Fruit fly (Drosophila melanogaster): ENCODE data around the gene CG17261.
A peak's percentile ranks its signal among the peaks of the same experiment; 100 is the strongest.

CG17261 gene

DNA sequence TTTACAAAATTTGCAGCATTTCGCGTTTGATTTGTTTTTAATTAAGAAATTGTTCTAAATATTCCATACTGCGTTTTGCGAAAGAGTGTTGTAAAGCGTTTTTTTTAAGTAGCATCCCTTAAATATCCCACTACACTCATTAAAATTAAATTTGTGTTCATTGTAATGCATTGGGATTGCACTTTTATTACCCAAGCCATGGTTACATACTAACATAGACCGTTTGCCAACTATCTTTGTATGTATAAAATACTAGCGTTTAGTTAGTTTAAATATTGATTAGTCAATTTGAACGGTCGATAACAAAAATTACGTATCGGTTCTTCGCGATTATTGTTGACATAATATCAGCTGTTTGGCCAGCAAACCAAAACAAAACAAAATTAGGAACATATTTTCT is 2.6 kb upstream of the CG17261 start, which contains the start of the genes cnir and CG17221 (continued):
- TF ChIP-seq cad (GFP tag; optimal IDR thresholded peaks at IDR 0.05) (no peak), NC2β (GFP tag; optimal IDR thresholded peaks at IDR 0.05) (peak; percentile 74), lov (optimal IDR thresholded peaks at IDR 0.05) (no peak), lov (GFP tag; IDR thresholded peaks at IDR 0.05) (no peak), Deaf1 (tag; optimal IDR thresholded peaks at IDR 0.05) (peak; percentile 19), ash1 (GFP tag; optimal IDR thresholded peaks at IDR 0.05) (no peak), Lim3 (GFP tag; IDR thresholded peaks at IDR 0.05) (no peak), CG13287 (GFP tag; IDR thresholded peaks at IDR 0.05; ENCODE audit: partially characterized antibody) (peak; percentile 59), CG30431 (GFP tag; optimal IDR thresholded peaks at IDR 0.05) (no peak), CG2116 (GFP tag; optimal IDR thresholded peaks at IDR 0.05) (peak; percentile 92), CG6654 (GFP tag; optimal IDR thresholded peaks at IDR 0.05) (no peak), chm (GFP tag; IDR thresholded peaks at IDR 0.05) (peak; percentile 45), CG18764 (GFP tag; optimal IDR thresholded peaks at IDR 0.05) (peak; percentile 42), hb (GFP tag; IDR thresholded peaks at IDR 0.05; ENCODE audit: partially characterized antibody) (no peak), phol (tag; optimal IDR thresholded peaks at IDR 0.05) (peak; percentile 73), CG15514 (GFP tag; optimal IDR thresholded peaks at IDR 0.05) (peak; percentile 73), CG7556 (GFP tag; optimal IDR thresholded peaks at IDR 0.05) (peak; percentile 54), CG12219 (GFP tag; optimal IDR thresholded peaks at IDR 0.05) (peak; percentile 48), CG1832 (GFP tag; optimal IDR thresholded peaks at IDR 0.05) (no peak), jumu (GFP tag; optimal IDR thresholded peaks at IDR 0.05) (peak; percentile 65), CG3995 (GFP tag; optimal IDR thresholded peaks at IDR 0.05) (peak; percentile 46), Hand (GFP tag; optimal IDR thresholded peaks at IDR 0.05) (peak; percentile 4), CG4854 (GFP tag; optimal IDR thresholded peaks at IDR 0.05) (peak; percentile 68), CG2889 (GFP tag; IDR thresholded peaks at IDR 0.05) (no peak), jing (GFP tag; optimal IDR thresholded peaks at IDR 0.05) (no peak), E2f1 (GFP tag; IDR thresholded peaks at IDR 0.05) (no peak), grau (tag; optimal IDR thresholded peaks at IDR 0.05) (peak; percentile 67), CG8089 (GFP tag; optimal IDR thresholded peaks at IDR 0.05) (peak; percentile 41), run (tag; optimal IDR thresholded peaks at IDR 0.05) (no peak), CG10959 (GFP tag; IDR thresholded peaks at IDR 0.05) (no peak), lab (GFP tag; optimal IDR thresholded peaks at IDR 0.05) (peak; percentile 77), pb (GFP tag; optimal IDR thresholded peaks at IDR 0.05) (peak; percentile 13), CG10274 (GFP tag; optimal IDR thresholded peaks at IDR 0.05) (no peak), CG6175 (GFP tag; IDR thresholded peaks at IDR 0.05) (no peak), Hr39 (optimal IDR thresholded peaks at IDR 0.05) (no peak), CG17186 (GFP tag; optimal IDR thresholded peaks at IDR 0.05) (peak; percentile 53), Bdp1 (GFP tag; optimal IDR thresholded peaks at IDR 0.05) (no peak), vnd (GFP tag; IDR thresholded peaks at IDR 0.05; ENCODE audit: partially characterized antibody) (peak; percentile 41; the same call in 1 of the 3 replicates), peb (GFP tag; IDR thresholded peaks at IDR 0.05) (no peak), dimm (GFP tag; IDR thresholded peaks at IDR 0.05) (no peak), HmgZ (tag; optimal IDR thresholded peaks at IDR 0.05) (peak; percentile 71), CG16863 (GFP tag; optimal IDR thresholded peaks at IDR 0.05) (peak; percentile 62), CG8478 (optimal IDR thresholded peaks at IDR 0.05) (no peak), CG7839 (tag; optimal IDR thresholded peaks at IDR 0.05) (peak; percentile 57), CG12104 (GFP tag; optimal IDR thresholded peaks at IDR 0.05) (peak; percentile 39), sim (GFP tag; IDR thresholded peaks at IDR 0.05) (no peak), btn (GFP tag; optimal IDR thresholded peaks at IDR 0.05) (peak; percentile 38), tin (GFP tag; optimal IDR thresholded peaks at IDR 0.05) (peak; percentile 67), z (GFP tag; IDR thresholded peaks at IDR 0.05) (no peak), CG3407 (GFP tag; optimal IDR thresholded peaks at IDR 0.05) (no peak), Dfd (GFP tag; optimal IDR thresholded peaks at IDR 0.05) (no peak), Max (GFP tag; optimal IDR thresholded peaks at IDR 0.05) (peak; percentile 77), fru (optimal IDR thresholded peaks at IDR 0.05) (no peak)
